Worm (Caenorhabditis elegans) whole organism, late embryonic: ENCODE data around the gene F56D2.2.

ENCODE experiments used
- C08G9.2 ChIP-seq: sonication (generic microtip); optimal IDR thresholded peaks from 2 replicates; lab custom pipeline; 2016; ENCODE audit warnings: mild to moderate bottlenecking, missing genetic modification characterization, moderate library complexity, missing compliant biosample characterization
- K02D7.2 ChIP-seq: sonication (generic microtip); optimal IDR thresholded peaks from 2 replicates; lab custom pipeline; 2017; ENCODE audit warnings: mild to moderate bottlenecking, missing genetic modification characterization, missing compliant biosample characterization
- T23F11.4 ChIP-seq: fragments of 200-800 bp; sonication (Bioruptor generic); optimal IDR thresholded peaks from 2 replicates; lab custom pipeline; 2018; ENCODE audit warnings: mild to moderate bottlenecking, missing genetic modification characterization, missing compliant biosample characterization
- ama-1 ChIP-seq: fragments of 150-350 bp; optimal IDR thresholded peaks from 2 replicates; lab custom pipeline; 2014
- ceh-14 ChIP-seq: sonication (generic microtip); optimal IDR thresholded peaks from 2 replicates; lab custom pipeline; 2016; ENCODE audit warnings: missing genotype, missing genetic modification characterization, missing compliant biosample characterization
- ceh-18 ChIP-seq: sonication (generic microtip); optimal IDR thresholded peaks from 2 replicates; lab custom pipeline; 2016; ENCODE audit warnings: missing genetic modification characterization, missing compliant biosample characterization
- ceh-2 ChIP-seq: sonication (generic microtip); optimal IDR thresholded peaks from 2 replicates; lab custom pipeline; 2016; ENCODE audit warnings: missing genotype, missing genetic modification characterization, missing compliant biosample characterization
- ceh-24 ChIP-seq: sonication (generic microtip); optimal IDR thresholded peaks from 2 replicates; lab custom pipeline; 2016; ENCODE audit warnings: mild to moderate bottlenecking, missing genetic modification characterization, missing compliant biosample characterization
- ceh-30 ChIP-seq: fragments of 150-350 bp; optimal IDR thresholded peaks from 2 replicates; lab custom pipeline; 2014; ENCODE audit warnings: missing biosample characterization, missing genetic modification characterization
- ceh-45 ChIP-seq: fragments of 200-800 bp; sonication (Bioruptor generic); IDR thresholded peaks from 2 replicates; pipeline ENCODE4 v1.3.6; 2022; ENCODE audit warnings: missing genetic modification reagents, missing genetic modification characterization, missing compliant biosample characterization
- ceh-6 ChIP-seq: fragments of 200-800 bp; sonication (Bioruptor generic); optimal IDR thresholded peaks from 2 replicates; lab custom pipeline; 2018; ENCODE audit warnings: mild to moderate bottlenecking, missing genetic modification characterization, missing compliant biosample characterization
- ceh-9 ChIP-seq: sonication (generic microtip); optimal IDR thresholded peaks from 2 replicates; lab custom pipeline; 2016; ENCODE audit warnings: mild to moderate bottlenecking, missing genetic modification characterization, inconsistent platforms, missing compliant biosample characterization
- dmd-4 ChIP-seq: sonication (generic microtip); optimal IDR thresholded peaks from 2 replicates; lab custom pipeline; 2016; ENCODE audit warnings: borderline replicate concordance, missing genetic modification characterization, missing compliant biosample characterization
- elt-2 ChIP-seq: sonication (generic microtip); optimal IDR thresholded peaks from 2 replicates; lab custom pipeline; 2016; ENCODE audit warnings: missing genetic modification reagents, missing genetic modification characterization, missing compliant biosample characterization
- ets-4 ChIP-seq: sonication (generic microtip); optimal IDR thresholded peaks from 2 replicates; lab custom pipeline; 2016; ENCODE audit warnings: missing genetic modification characterization, missing compliant biosample characterization
- eyg-1 ChIP-seq: sonication (generic microtip); optimal IDR thresholded peaks from 2 replicates; lab custom pipeline; 2016; ENCODE audit warnings: missing genotype, missing genetic modification characterization, missing compliant biosample characterization
- fkh-10 ChIP-seq: fragments of 150-350 bp; optimal IDR thresholded peaks from 2 replicates; lab custom pipeline; 2014; ENCODE audit warnings: missing biosample characterization, missing genetic modification reagents, missing genetic modification characterization
- gmeb-2 ChIP-seq: sonication (generic microtip); optimal IDR thresholded peaks from 2 replicates; lab custom pipeline; 2016; ENCODE audit warnings: missing genetic modification characterization, inconsistent platforms, missing compliant biosample characterization
- hlh-13 ChIP-seq: fragments of 200-800 bp; sonication (Bioruptor generic); optimal IDR thresholded peaks from 2 replicates; lab custom pipeline; 2018; ENCODE audit warnings: mild to moderate bottlenecking, missing genetic modification characterization, missing compliant biosample characterization
- hlh-8 ChIP-seq: sonication (generic microtip); optimal IDR thresholded peaks from 2 replicates; lab custom pipeline; 2016; ENCODE audit warnings: missing genotype, missing genetic modification characterization, missing compliant biosample characterization
- nfya-1 ChIP-seq: sonication (generic microtip); optimal IDR thresholded peaks from 2 replicates; lab custom pipeline; 2017; ENCODE audit warnings: missing genetic modification characterization, mild to moderate bottlenecking, missing compliant biosample characterization, antibody characterized with exemption, moderate library complexity
- nhr-232 ChIP-seq: sonication (generic microtip); optimal IDR thresholded peaks from 2 replicates; lab custom pipeline; 2016; ENCODE audit warnings: missing genetic modification characterization, missing compliant biosample characterization
- npax-4 ChIP-seq: sonication (generic microtip); optimal IDR thresholded peaks from 2 replicates; lab custom pipeline; 2016; ENCODE audit warnings: missing genetic modification characterization, missing compliant biosample characterization
- odd-2 ChIP-seq: sonication (generic microtip); optimal IDR thresholded peaks from 2 replicates; lab custom pipeline; 2017; ENCODE audit warnings: antibody characterized with exemption, mild to moderate bottlenecking, missing genetic modification characterization, missing compliant biosample characterization
- pha-2 ChIP-seq: sonication (generic microtip); optimal IDR thresholded peaks from 2 replicates; lab custom pipeline; 2017; ENCODE audit warnings: mild to moderate bottlenecking, missing genetic modification characterization, missing compliant biosample characterization
- pha-4 ChIP-seq: fragments of 150-350 bp; optimal IDR thresholded peaks from 2 replicates; lab custom pipeline; 2018; ENCODE audit warnings: missing biosample characterization, missing genetic modification reagents, missing genetic modification characterization
- pros-1 ChIP-seq: fragments of 150-350 bp; optimal IDR thresholded peaks from 2 replicates; lab custom pipeline; 2014; ENCODE audit warnings: missing biosample characterization, missing genetic modification reagents, missing genetic modification characterization
- ref-2 ChIP-seq: sonication (generic microtip); optimal IDR thresholded peaks from 2 replicates; lab custom pipeline; 2016; ENCODE audit warnings: missing genetic modification characterization, missing compliant biosample characterization
- sox-2 ChIP-seq: fragments of 200-800 bp; sonication (Bioruptor generic); IDR thresholded peaks from 2 replicates; pipeline ENCODE4 v1.3.6; 2022; ENCODE audit warnings: missing genetic modification reagents, missing genetic modification characterization, missing compliant biosample characterization
- syd-9 ChIP-seq: sonication (generic microtip); optimal IDR thresholded peaks from 2 replicates; lab custom pipeline; 2016; ENCODE audit warnings: mild to moderate bottlenecking, missing genetic modification characterization, moderate library complexity, missing compliant biosample characterization
- tbx-2 ChIP-seq: sonication (generic microtip); optimal IDR thresholded peaks from 2 replicates; lab custom pipeline; 2016; ENCODE audit warnings: missing genetic modification characterization, missing compliant biosample characterization
- unc-3 ChIP-seq, 2 experiments: fragments of 200-800 bp in 1 of 2; sonication (Bioruptor generic) in 1 of 2; sonication (generic microtip) in 1 of 2; conservative IDR thresholded peaks in 1 of 2; optimal IDR thresholded peaks in 1 of 2; 2 replicates each; pipeline versions ENCODE4 v1.3.6 to Lab custom; 2016 to 2022; ENCODE audit warnings: missing compliant biosample characterization in 2 of 2, missing genetic modification characterization in 2 of 2, missing genetic modification reagents in 1 of 2
- unc-86 ChIP-seq: sonication (generic microtip); optimal IDR thresholded peaks from 2 replicates; lab custom pipeline; 2016; ENCODE audit warnings: missing genetic modification characterization, missing compliant biosample characterization

The F56D2.2 gene

ce11 chrIII:5610276-5610675 lies 23.2 kb downstream of the F56D2.2 start, which contains the start of gene C05D2.8:
TSS of gene C05D2.8 (minus strand) at chrIII:5610346.
- peak; percentile 44 for TF ChIP-seq elt-2 (tag; lab: Kevin White, UChicago)
- no peak for TF ChIP-seq tbx-2

- TF ChIP-seq unc-86: no peak
- TF ChIP-seq ceh-18: no peak
- no peak for TF ChIP-seq dmd-4 (tag; lab: Kevin White, UChicago)
- no peak for TF ChIP-seq elt-2 (tag; lab: Kevin White, UChicago)
- TF ChIP-seq fkh-10 (GFP tag; lab: Kevin White, UChicago): no peak
- TF ChIP-seq ref-2: no peak
- TF ChIP-seq tbx-2: no peak
- no peak for TF ChIP-seq unc-3 (GFP tag; conservative IDR thresholded peaks at IDR 0.05; lab: Robert Waterston, UW)
- TF ChIP-seq unc-3 (tag; optimal IDR thresholded peaks at IDR 0.05; lab: Kevin White, UChicago): no peak
- TF ChIP-seq odd-2: no peak
- TF ChIP-seq hlh-8 (tag; lab: Kevin White, UChicago): no peak
- TF ChIP-seq ets-4 (tag; lab: Kevin White, UChicago): no peak
- no peak for TF ChIP-seq pha-2 (tag; lab: Kevin White, UChicago)
- TF ChIP-seq ceh-6 (GFP tag; lab: Kevin White, UChicago): no peak
- TF ChIP-seq ceh-45: no peak
- no peak for TF ChIP-seq nhr-232
- TF ChIP-seq eyg-1 (tag; lab: Kevin White, UChicago): no peak
- no peak for TF ChIP-seq ceh-9 (tag; lab: Kevin White, UChicago)
- TF ChIP-seq ceh-24 (tag; lab: Kevin White, UChicago): no peak
- no peak for TF ChIP-seq T23F11.4
Measured at ce11 chrIII:5611604-5612324, 24.7 kb downstream of the F56D2.2 start, which contains the start of gene bas-1. TSS of gene bas-1 (plus strand) at chrIII:5612274.

- no peak for TF ChIP-seq sox-2 (GFP tag; lab: Robert Waterston, UW)
- TF ChIP-seq pros-1: no peak
- no peak for TF ChIP-seq K02D7.2
- TF ChIP-seq ama-1 (lab: Kevin White, UChicago): no peak
- TF ChIP-seq odd-2: no peak
- TF ChIP-seq npax-4 (tag; lab: Kevin White, UChicago): no peak
- no peak for TF ChIP-seq syd-9 (tag; lab: Kevin White, UChicago)
- no peak for TF ChIP-seq C08G9.2 (tag; lab: Kevin White, UChicago)
- no peak for TF ChIP-seq hlh-13 (GFP tag; lab: Kevin White, UChicago)
- TF ChIP-seq ceh-30: no peak
- TF ChIP-seq hlh-8 (tag; lab: Kevin White, UChicago): no peak
Measured at ce11 chrIII:5614648-5615047, 27.6 kb downstream of the F56D2.2 start, which contains the start of gene basl-1. TSS of gene basl-1 (plus strand) at chrIII:5614948.

- no peak for TF ChIP-seq ets-4 (tag; lab: Kevin White, UChicago)
- no peak for TF ChIP-seq gmeb-2 (tag; lab: Kevin White, UChicago)
- no peak for TF ChIP-seq ceh-2 (tag; lab: Kevin White, UChicago)
- TF ChIP-seq nfya-1 (tag; lab: Kevin White, UChicago): peak; percentile 56
Measured at ce11 chrIII:5615675-5616074, 28.6 kb downstream of the F56D2.2 start.

ce11 chrIII:5620186-5620585 lies 33.1 kb downstream of the F56D2.2 start:
- TF ChIP-seq K02D7.2: no peak
- TF ChIP-seq pha-4 (tag; lab: Kevin White, UChicago): no peak
- TF ChIP-seq eyg-1 (tag; lab: Kevin White, UChicago): no peak
- no peak for TF ChIP-seq hlh-13 (GFP tag; lab: Kevin White, UChicago)
- no peak for TF ChIP-seq ceh-14
- no peak for TF ChIP-seq odd-2
- TF ChIP-seq, all 69 proteins: peak for 0
